Fruit fly (Drosophila melanogaster) whole organism, embryonic: ENCODE measurements around the gene eEF1delta.

Experiments used
- C15 ChIP-seq: fragments of 200-800 bp; sonication (Bioruptor generic); IDR thresholded peaks from 3 replicates; pipeline ENCODE4 v1.3.6; 2022; ENCODE audit warnings: missing biosample characterization, missing genetic modification characterization
- CG12155 ChIP-seq: fragments of 200-800 bp; sonication (Bioruptor generic); optimal IDR thresholded peaks from 3 replicates; lab custom pipeline; 2016; ENCODE audit warnings: missing biosample characterization, missing genetic modification characterization
- CG1233 ChIP-seq: fragments of 200-800 bp; sonication (Bioruptor generic); optimal IDR thresholded peaks from 4 replicates; lab custom pipeline; 2018; ENCODE audit warnings: missing biosample characterization, mild to moderate bottlenecking, missing genetic modification characterization
- CG13296 ChIP-seq: fragments of 200-800 bp; sonication (Bioruptor generic); optimal IDR thresholded peaks from 3 replicates; lab custom pipeline; 2018; ENCODE audit warnings: missing biosample characterization, mild to moderate bottlenecking, missing genetic modification characterization
- CG15514 ChIP-seq: fragments of 200-800 bp; sonication (Bioruptor generic); optimal IDR thresholded peaks from 3 replicates; lab custom pipeline; 2017; ENCODE audit warnings: missing biosample characterization, missing genetic modification characterization, mild to moderate bottlenecking, moderate library complexity, missing genetic modification reagents
- CG15601 ChIP-seq: fragments of 200-800 bp; sonication (Bioruptor generic); optimal IDR thresholded peaks from 3 replicates; lab custom pipeline; 2019; ENCODE audit warnings: missing biosample characterization, mild to moderate bottlenecking, missing genetic modification characterization, moderate library complexity
- CG15696 ChIP-seq: fragments of 200-800 bp; sonication (Bioruptor generic); optimal IDR thresholded peaks from 2 replicates; lab custom pipeline; 2019; ENCODE audit warnings: missing biosample characterization, mild to moderate bottlenecking, missing genetic modification characterization, moderate library complexity
- CG1603 ChIP-seq: fragments of 200-800 bp; sonication (Bioruptor generic); optimal IDR thresholded peaks from 2 replicates; lab custom pipeline; 2019; ENCODE audit warnings: missing biosample characterization, mild to moderate bottlenecking, missing genetic modification characterization, moderate library complexity
- CG16863 ChIP-seq: fragments of 200-800 bp; sonication (Bioruptor generic); optimal IDR thresholded peaks from 3 replicates; lab custom pipeline; 2016; ENCODE audit warnings: missing biosample characterization, missing genetic modification characterization
- CG30431 ChIP-seq: fragments of 200-800 bp; sonication (Bioruptor generic); optimal IDR thresholded peaks from 2 replicates; lab custom pipeline; 2017; ENCODE audit warnings: missing biosample characterization, missing genetic modification characterization
- CG31441 ChIP-seq: fragments of 200-800 bp; sonication (Bioruptor generic); IDR thresholded peaks from 2 replicates; pipeline ENCODE4 v1.3.6; 2022; ENCODE audit warnings: missing biosample characterization, missing genetic modification characterization
- CG3163 ChIP-seq: fragments of 200-800 bp; sonication (Bioruptor generic); optimal IDR thresholded peaks from 3 replicates; lab custom pipeline; 2016; ENCODE audit warnings: missing biosample characterization, missing genetic modification characterization
- CG3407 ChIP-seq: fragments of 200-800 bp; sonication (Bioruptor generic); optimal IDR thresholded peaks from 2 replicates; lab custom pipeline; 2018; ENCODE audit warnings: missing biosample characterization, mild to moderate bottlenecking, missing genetic modification characterization
- CG6654 ChIP-seq: fragments of 200-800 bp; sonication (Bioruptor generic); optimal IDR thresholded peaks from 2 replicates; lab custom pipeline; 2017; ENCODE audit warnings: missing biosample characterization, mild to moderate bottlenecking, missing genetic modification characterization
- CG6813 ChIP-seq: fragments of 200-800 bp; sonication (Bioruptor generic); optimal IDR thresholded peaks from 2 replicates; lab custom pipeline; 2017; ENCODE audit warnings: missing biosample characterization, missing genetic modification characterization, mild to moderate bottlenecking, moderate library complexity, missing genetic modification reagents
- CG8290 ChIP-seq, 3 experiments: fragments of 200-800 bp; sonication (Bioruptor generic); optimal IDR thresholded peaks; 2 replicates each; lab custom pipeline; 2016 to 2019; ENCODE audit warnings: missing biosample characterization in 3 of 3, missing genetic modification characterization in 3 of 3, mild to moderate bottlenecking in 2 of 3, moderate library complexity in 1 of 3
- CG9437 ChIP-seq: fragments of 200-800 bp; sonication (Bioruptor generic); optimal IDR thresholded peaks from 2 replicates; lab custom pipeline; 2018; ENCODE audit warnings: missing biosample characterization, mild to moderate bottlenecking, missing genetic modification characterization
- Dek ChIP-seq: fragments of 200-800 bp; sonication (Bioruptor generic); optimal IDR thresholded peaks from 3 replicates; lab custom pipeline; 2019; ENCODE audit warnings: missing biosample characterization, mild to moderate bottlenecking, missing genetic modification characterization, moderate library complexity
- E2f2 ChIP-seq: fragments of 200-800 bp; sonication (Bioruptor generic); IDR thresholded peaks from 2 replicates; pipeline ENCODE4 v1.3.6; 2022; ENCODE audit warnings: missing biosample characterization, missing genetic modification characterization
- HLHmδ ChIP-seq: fragments of 200-800 bp; sonication (Bioruptor generic); optimal IDR thresholded peaks from 2 replicates; lab custom pipeline; 2018; ENCODE audit warnings: missing biosample characterization, mild to moderate bottlenecking, missing genetic modification characterization, moderate library complexity
- Hand ChIP-seq: fragments of 200-800 bp; sonication (Bioruptor generic); optimal IDR thresholded peaks from 2 replicates; lab custom pipeline; 2017; ENCODE audit warnings: mild to moderate bottlenecking, missing biosample characterization, missing genetic modification reagents, missing genetic modification characterization
- Hr51 ChIP-seq, 2 experiments: fragments of 200-800 bp; sonication (Bioruptor generic); optimal IDR thresholded peaks; 2 replicates in 1 of 2; 3 replicates in 1 of 2; lab custom pipeline; 2016 to 2018; ENCODE audit warnings: missing biosample characterization in 2 of 2, missing genetic modification characterization in 2 of 2, mild to moderate bottlenecking in 1 of 2, moderate library complexity in 1 of 2
- Med ChIP-seq: fragments of 200-800 bp; sonication (Bioruptor generic); peaks from one replicate; lab custom pipeline; 2016; ENCODE audit warnings: missing biosample characterization, missing genetic modification characterization, mild to moderate bottlenecking, inconsistent platforms, moderate library complexity
- NC2α ChIP-seq: fragments of 200-800 bp; sonication (Bioruptor generic); optimal IDR thresholded peaks from 2 replicates; lab custom pipeline; 2016; ENCODE audit warnings: missing biosample characterization, missing genetic modification characterization
- NK7.1 ChIP-seq: fragments of 200-800 bp; sonication (Bioruptor generic); optimal IDR thresholded peaks from 3 replicates; lab custom pipeline; 2016; ENCODE audit warnings: missing biosample characterization, missing genetic modification characterization
- Ssrp ChIP-seq: fragments of 200-800 bp; sonication (Bioruptor generic); optimal IDR thresholded peaks from 2 replicates; lab custom pipeline; 2018; ENCODE audit warnings: missing biosample characterization, mild to moderate bottlenecking, missing genetic modification characterization, moderate library complexity
- Stat92E ChIP-seq, 3 experiments: fragments of >200 bp in 2 of 3; fragments of 200-800 bp in 1 of 3; sonication (Bioruptor generic) in 1 of 3; optimal IDR thresholded peaks; 2 replicates each; lab custom pipeline; 2017 to 2019; ENCODE audit warnings: missing biosample characterization in 3 of 3, missing genetic modification characterization in 3 of 3, mild to moderate bottlenecking in 1 of 3, moderate library complexity in 1 of 3
- az2 ChIP-seq: fragments of 200-800 bp; sonication (Bioruptor generic); optimal IDR thresholded peaks from 3 replicates; lab custom pipeline; 2016; ENCODE audit warnings: missing biosample characterization, missing genetic modification characterization
- br ChIP-seq: fragments of >200 bp; optimal IDR thresholded peaks from 2 replicates; lab custom pipeline; 2017
- exex ChIP-seq: fragments of 200-800 bp; sonication (Bioruptor generic); optimal IDR thresholded peaks from 4 replicates; lab custom pipeline; 2018; ENCODE audit warnings: missing biosample characterization, mild to moderate bottlenecking, missing genetic modification characterization, moderate library complexity
- fd96Cb ChIP-seq: fragments of 200-800 bp; sonication (Bioruptor generic); optimal IDR thresholded peaks from 2 replicates; lab custom pipeline; 2018; ENCODE audit warnings: missing biosample characterization, mild to moderate bottlenecking, missing genetic modification characterization, moderate library complexity
- ftz-f1 ChIP-seq: fragments of 200-800 bp; sonication (Bioruptor generic); optimal IDR thresholded peaks from 2 replicates; lab custom pipeline; 2016; ENCODE audit warnings: missing biosample characterization, missing genetic modification characterization
- gem ChIP-seq: fragments of 200-800 bp; sonication (Bioruptor generic); optimal IDR thresholded peaks from 2 replicates; lab custom pipeline; 2019; ENCODE audit warnings: missing biosample characterization, mild to moderate bottlenecking, missing genetic modification characterization, moderate library complexity
- grau ChIP-seq: fragments of 200-800 bp; optimal IDR thresholded peaks from 3 replicates; lab custom pipeline; 2019; ENCODE audit warnings: missing biosample characterization, mild to moderate bottlenecking, missing genetic modification characterization, moderate library complexity
- gsb-n ChIP-seq: fragments of 200-800 bp; sonication (Bioruptor generic); optimal IDR thresholded peaks from 3 replicates; lab custom pipeline; 2018; ENCODE audit warnings: missing biosample characterization, mild to moderate bottlenecking, missing genetic modification characterization
- ham ChIP-seq: fragments of 200-800 bp; sonication (Bioruptor generic); IDR thresholded peaks from 2 replicates; pipeline ENCODE4 v1.3.6; 2022; ENCODE audit warnings: missing biosample characterization, missing genetic modification characterization
- kni ChIP-seq: fragments of 200-800 bp; sonication (Bioruptor generic); optimal IDR thresholded peaks from 3 replicates; lab custom pipeline; 2017; ENCODE audit warnings: mild to moderate bottlenecking, missing biosample characterization, missing genetic modification reagents, missing genetic modification characterization
- knrl ChIP-seq: fragments of 200-800 bp; sonication (Bioruptor generic); IDR thresholded peaks from 3 replicates; pipeline ENCODE4 v1.3.6; 2022; ENCODE audit warnings: missing biosample characterization, missing genetic modification characterization; ENCODE audit not compliant: partially characterized antibody
- lab ChIP-seq: fragments of 200-800 bp; sonication (Bioruptor generic); optimal IDR thresholded peaks from 3 replicates; lab custom pipeline; 2017; ENCODE audit warnings: missing biosample characterization, missing genetic modification characterization, mild to moderate bottlenecking, moderate library complexity, missing genetic modification reagents
- mld ChIP-seq: fragments of 200-800 bp; sonication (Bioruptor generic); IDR thresholded peaks from 3 replicates; pipeline ENCODE4 v1.3.6; 2022; ENCODE audit warnings: missing biosample characterization, missing genetic modification characterization; ENCODE audit not compliant: partially characterized antibody
- nom ChIP-seq: fragments of 200-800 bp; sonication (Bioruptor generic); optimal IDR thresholded peaks from 2 replicates; lab custom pipeline; 2017; ENCODE audit warnings: missing biosample characterization, missing genetic modification characterization, mild to moderate bottlenecking, moderate library complexity, missing genetic modification reagents
- pros ChIP-seq: fragments of 200-800 bp; sonication (Bioruptor generic); optimal IDR thresholded peaks from 3 replicates; lab custom pipeline; 2019; ENCODE audit warnings: missing biosample characterization, mild to moderate bottlenecking, missing genetic modification characterization, moderate library complexity
- row ChIP-seq: fragments of 200-800 bp; sonication (Bioruptor generic); IDR thresholded peaks from 3 replicates; pipeline ENCODE4 v1.3.6; 2022; ENCODE audit warnings: missing biosample characterization, missing genetic modification characterization
- schlank ChIP-seq: fragments of 200-800 bp; sonication (Bioruptor generic); optimal IDR thresholded peaks from 2 replicates; lab custom pipeline; 2018; ENCODE audit warnings: missing biosample characterization, mild to moderate bottlenecking, missing genetic modification characterization
- sob ChIP-seq: fragments of 200-800 bp; sonication (Bioruptor generic); IDR thresholded peaks from 2 replicates; pipeline ENCODE4 v1.3.6; 2022; ENCODE audit warnings: missing biosample characterization, missing genetic modification characterization
- sug ChIP-seq: fragments of 200-800 bp; optimal IDR thresholded peaks from 2 replicates; lab custom pipeline; 2019; ENCODE audit warnings: missing biosample characterization, mild to moderate bottlenecking, missing genetic modification characterization, moderate library complexity
- vvl ChIP-seq: fragments of 200-800 bp; sonication (Bioruptor generic); IDR thresholded peaks from 2 replicates; pipeline ENCODE4 v1.3.6; 2022; ENCODE audit warnings: missing biosample characterization, missing genetic modification characterization

The eEF1delta gene

dm6 chr2L:10208799-10209794 lies 23.2 kb upstream of the eEF1delta start, which contains the start of gene CG5731:
TSS of gene CG5731 (minus strand) at chr2L:10209744.
- TF ChIP-seq schlank (tag; lab: Kevin White, UChicago) (no peak), CG6813 (GFP tag; lab: Kevin White, UChicago) (no peak), row (GFP tag; lab: Robert Waterston, UW) (peak; percentile 19; the same call in 1 of the 3 replicates), lab (GFP tag; lab: Kevin White, UChicago) (no peak), Stat92E (GFP tag; optimal IDR thresholded peaks at IDR 0.05; lab: Kevin White, UChicago) (no peak), ham (no peak), vvl (GFP tag; lab: Robert Waterston, UW) (peak; percentile 39), Hand (GFP tag; lab: Kevin White, UChicago) (no peak), CG12155 (GFP tag; lab: Kevin White, UChicago) (no peak), knrl (no peak), NK7.1 (no peak), ftz-f1 (GFP tag; lab: Kevin White, UChicago) (no peak), CG16863 (GFP tag; lab: Kevin White, UChicago) (no peak), Med (GFP tag; lab: Kevin White, UChicago) (peak; percentile 68), NC2α (GFP tag; lab: Kevin White, UChicago) (no peak), CG15514 (GFP tag; lab: Kevin White, UChicago) (no peak), CG9437 (no peak), mld (GFP tag; lab: Robert Waterston, UW) (no peak), HLHmδ (GFP tag; lab: Kevin White, UChicago) (no peak), CG3407 (GFP tag; lab: Kevin White, UChicago) (no peak), az2 (GFP tag; lab: Kevin White, UChicago) (no peak), sug (tag; lab: Kevin White, UChicago) (no peak), gsb-n (tag; lab: Kevin White, UChicago) (no peak), sob (GFP tag; lab: Robert Waterston, UW) (no peak), CG30431 (GFP tag; lab: Kevin White, UChicago) (no peak), Hr51 (GFP tag; optimal IDR thresholded peaks at IDR 0.05; lab: Kevin White, UChicago) (no peak), fd96Cb (tag; lab: Kevin White, UChicago) (no peak), CG1233 (GFP tag; lab: Kevin White, UChicago) (no peak), Dek (tag; lab: Kevin White, UChicago) (no peak), CG13296 (peak; percentile 28), CG8290 (GFP tag; optimal IDR thresholded peaks at IDR 0.05; lab: Kevin White, UChicago) (no peak), CG8290 (tag; optimal IDR thresholded peaks at IDR 0.05; lab: Kevin White, UChicago) (no peak), C15 (GFP tag; lab: Robert Waterston, UW) (no peak), CG1603 (no peak), nom (peak; percentile 17), CG15696 (tag; lab: Kevin White, UChicago) (no peak), CG15601 (tag; lab: Kevin White, UChicago) (peak; percentile 6), pros (GFP tag; lab: Kevin White, UChicago) (peak; percentile 14), CG3163 (GFP tag; lab: Kevin White, UChicago) (peak; percentile 90), CG6654 (GFP tag; lab: Kevin White, UChicago) (no peak), br (lab: Kevin White, UChicago) (no peak), Ssrp (tag; lab: Kevin White, UChicago) (no peak), CG31441 (no peak), gem (tag; lab: Kevin White, UChicago) (peak; percentile 8), kni (peak; percentile 65), exex (tag; lab: Kevin White, UChicago) (no peak), E2f2 (no peak; the same call in 1 of the 2 replicates), grau (tag; lab: Kevin White, UChicago) (peak; percentile 1)
